Fruit fly (Drosophila melanogaster) whole organism, wandering third instar larva: Measurements from ENCODE around the gene CG34242.

Experiments
- Abd-B ChIP-seq: fragments of >200 bp; optimal IDR thresholded peaks from 2 replicates; lab custom pipeline; 2017; ENCODE audit warnings: missing biosample characterization, missing genetic modification characterization
- Hr78 ChIP-seq: fragments of >200 bp; optimal IDR thresholded peaks from 2 replicates; lab custom pipeline; 2017; ENCODE audit warnings: missing biosample characterization, missing genetic modification characterization
- Hr83 ChIP-seq: fragments of 200-300 bp; sonication (Bioruptor generic); optimal IDR thresholded peaks from 2 replicates; lab custom pipeline; 2016; ENCODE audit warnings: missing biosample characterization, mild to moderate bottlenecking, missing genetic modification characterization, moderate library complexity; ENCODE audit not compliant: poor library complexity, severe bottlenecking
- Mio ChIP-seq: sonication (Bioruptor generic); optimal IDR thresholded peaks from 2 replicates; lab custom pipeline; 2016; ENCODE audit warnings: missing biosample characterization, missing genetic modification characterization
- N ChIP-seq: fragments of >200 bp; optimal IDR thresholded peaks from 2 replicates; lab custom pipeline; 2018; ENCODE audit warnings: missing biosample characterization, missing external identifiers, missing genetic modification characterization
- fru ChIP-seq: fragments of 200-800 bp; sonication (Bioruptor generic); optimal IDR thresholded peaks from 3 replicates; lab custom pipeline; 2016; ENCODE audit warnings: missing biosample characterization, mild to moderate bottlenecking, missing genetic modification characterization
- jim ChIP-seq: fragments of 175-275, 200-325 bp; sonication (Bioruptor generic); optimal IDR thresholded peaks from 2 replicates; lab custom pipeline; 2016; ENCODE audit warnings: missing biosample characterization, mild to moderate bottlenecking, missing genetic modification characterization
- lola ChIP-seq: fragments of >200 bp; optimal IDR thresholded peaks from 2 replicates; lab custom pipeline; 2017; ENCODE audit warnings: missing biosample characterization, missing genetic modification characterization
- pan ChIP-seq: fragments of >200 bp; optimal IDR thresholded peaks from 2 replicates; lab custom pipeline; 2017
- psq ChIP-seq: fragments of 200-800 bp; sonication (Bioruptor generic); optimal IDR thresholded peaks from 3 replicates; lab custom pipeline; 2017; ENCODE audit warnings: missing biosample characterization, mild to moderate bottlenecking, missing genetic modification characterization, moderate library complexity
- sv ChIP-seq: fragments of 200-800 bp; sonication (Bioruptor generic); optimal IDR thresholded peaks from 3 replicates; lab custom pipeline; 2016; ENCODE audit warnings: missing biosample characterization, missing genetic modification characterization
- usp ChIP-seq: fragments of >200 bp; optimal IDR thresholded peaks from 2 replicates; lab custom pipeline; 2017; ENCODE audit warnings: missing biosample characterization, missing genetic modification characterization

DNA sequence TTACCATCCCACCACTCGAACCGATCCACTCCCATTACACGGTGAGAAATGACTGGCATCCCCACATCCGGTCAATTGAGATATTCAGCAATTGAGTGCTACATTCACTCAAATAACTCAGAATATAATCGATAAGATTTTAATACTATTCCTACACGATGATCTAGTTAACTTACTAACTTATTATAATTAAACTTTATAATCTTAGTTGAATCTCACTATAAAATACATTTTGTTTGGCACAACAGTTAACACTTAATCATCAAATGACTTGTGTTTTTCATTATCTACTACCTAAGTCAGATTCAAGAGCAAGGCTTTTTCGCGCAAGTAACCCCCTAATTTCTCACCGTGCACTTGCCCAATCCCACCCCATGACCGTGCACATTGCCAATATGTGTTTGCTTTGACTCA, 38.5 kb upstream of the CG34242 start:
- no peak for TF ChIP-seq lola (GFP tag; lab: Kevin White, UChicago)
- TF ChIP-seq usp = no peak
- TF ChIP-seq jim (GFP tag; lab: Kevin White, UChicago) = no peak
- no peak for TF ChIP-seq Hr83 (GFP tag; lab: Kevin White, UChicago)
- no peak for TF ChIP-seq N (GFP tag; lab: Kevin White, UChicago)
- no peak for TF ChIP-seq pan (lab: Kevin White, UChicago)
- TF ChIP-seq Abd-B (GFP tag; lab: Kevin White, UChicago) = no peak
- peak; percentile 81 for TF ChIP-seq psq (GFP tag; lab: Kevin White, UChicago)
- peak; percentile 88 for TF ChIP-seq fru (GFP tag; lab: Kevin White, UChicago)
- no peak for TF ChIP-seq sv (GFP tag; lab: Kevin White, UChicago)
- no peak for TF ChIP-seq Hr78 (GFP tag; lab: Kevin White, UChicago)
- peak; percentile 12 for TF ChIP-seq Mio (GFP tag; lab: Kevin White, UChicago)
